Worm (Caenorhabditis elegans): ENCODE measurements around the gene sec-16A.2.
"Not testable (repeated sequence)": the region's sequence is repeated elsewhere in the genome, so short reads cannot be mapped to it uniquely, and the experiment has no call there.

The sec-16A.2 gene

ce11 chrX:8321811-8322210 lies 34.8 kb downstream of the sec-16A.2 start, which contains the start of gene abu-9:
Gene abu-9, plus strand, starts transcription at chrX:8322111.
- TF ChIP-seq mef-2, jun-1, elt-2 (tag; optimal IDR thresholded peaks at IDR 0.05): not testable (repeated sequence)

ce11 chrX:8323371-8323770 lies 36.3 kb downstream of the sec-16A.2 start, which contains the start of gene R09F10.1:
Gene R09F10.1, plus strand, starts transcription at chrX:8323592.
- TF ChIP-seq pag-3 (tag; optimal IDR thresholded peaks at IDR 0.05; ENCODE audit: borderline replicate concordance, insufficient read depth) (no peak), egl-27 (tag; optimal IDR thresholded peaks at IDR 0.05) (no peak), lsy-2 (tag; optimal IDR thresholded peaks at IDR 0.05) (no peak), ces-1 (GFP tag; optimal IDR thresholded peaks at IDR 0.05) (no peak), ceh-90 (tag; optimal IDR thresholded peaks at IDR 0.05) (no peak), Y116A8C.19 (tag; optimal IDR thresholded peaks at IDR 0.05; ENCODE audit: borderline replicate concordance) (no peak), elt-2 (tag; optimal IDR thresholded peaks at IDR 0.05) (peak; percentile 58), sptf-1 (tag; optimal IDR thresholded peaks at IDR 0.05) (no peak), mef-2 (tag; optimal IDR thresholded peaks at IDR 0.05) (no peak), tbx-2 (tag; optimal IDR thresholded peaks at IDR 0.05) (no peak), efl-1 (optimal IDR thresholded peaks at IDR 0.05) (no peak), efl-1 (GFP tag; optimal IDR thresholded peaks at IDR 0.05 in 1 of 2) (peak in 1 of 2 experiments; percentile 7), isw-1 (GFP tag; IDR thresholded peaks at IDR 0.05) (no peak)

DNA sequence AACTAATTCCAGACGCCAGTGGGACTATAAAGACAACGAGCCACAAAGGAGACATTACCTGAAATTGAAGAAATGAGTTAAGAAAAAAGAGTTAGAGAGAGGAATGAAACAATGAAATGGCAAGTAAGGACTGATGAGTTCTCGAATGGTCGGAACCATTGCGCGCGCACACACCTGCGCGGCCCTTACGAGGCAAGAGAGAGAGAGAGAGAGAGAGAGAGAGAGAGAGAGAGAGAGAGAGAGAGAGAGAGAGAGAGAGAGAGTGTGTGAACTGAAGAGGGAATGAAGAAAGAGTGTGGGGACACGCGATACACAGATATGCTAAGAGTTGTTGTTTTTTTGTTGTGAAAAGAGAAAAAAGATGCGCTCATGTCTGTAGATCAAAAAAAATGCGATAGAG lies 39.3 kb downstream of the sec-16A.2 start, which contains the start of gene R09F10.8:
Gene R09F10.8 (minus strand): TSS at position 58 of the 400 bp plus-strand sequence.
- no peak for TF ChIP-seq hlh-17 (GFP tag; optimal IDR thresholded peaks at IDR 0.05; ENCODE audit: borderline replicate concordance)
- no peak for TF ChIP-seq elt-3 (tag; optimal IDR thresholded peaks at IDR 0.05)
- TF ChIP-seq dsc-1 (tag; optimal IDR thresholded peaks at IDR 0.05), result no peak
- no peak for TF ChIP-seq lin-39 (tag; optimal IDR thresholded peaks at IDR 0.05)
- no peak for TF ChIP-seq sox-4 (tag; optimal IDR thresholded peaks at IDR 0.05)
- no peak for TF ChIP-seq lir-3 (tag; optimal IDR thresholded peaks at IDR 0.05; ENCODE audit: poor library complexity)

ce11 chrX:8327800-8328199 lies 40.8 kb downstream of the sec-16A.2 start, which contains the start of gene F55E10.4:
Gene F55E10.4, minus strand, starts transcription at chrX:8327900.
- TF ChIP-seq ceh-88 (GFP tag; IDR thresholded peaks at IDR 0.05) (no peak), lin-14 (GFP tag; optimal IDR thresholded peaks at IDR 0.05) (no peak)

DNA sequence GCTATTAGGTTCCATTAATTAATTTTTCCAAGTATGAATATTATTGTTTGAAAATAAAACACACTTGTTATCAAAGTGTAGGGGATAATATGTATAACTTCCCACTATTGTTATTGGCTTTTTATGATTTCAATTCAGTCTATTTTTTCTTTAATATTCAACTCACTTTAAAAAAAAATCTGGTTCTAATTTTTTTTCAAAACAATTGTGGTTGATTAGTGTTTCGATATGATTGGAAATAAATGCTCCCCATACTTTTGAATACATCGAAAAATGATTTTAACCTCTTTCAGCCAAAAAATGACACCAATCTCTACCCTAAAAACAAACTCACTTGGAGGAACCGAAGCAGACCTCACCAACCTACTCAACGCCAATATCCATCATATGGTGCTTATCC lies 53.3 kb downstream of the sec-16A.2 start, which contains the start of gene F55E10.2:
Gene F55E10.2 (plus strand): TSS at position 301 of the 400 bp plus-strand sequence.
- no peak for TF ChIP-seq ceh-82 (tag; optimal IDR thresholded peaks at IDR 0.05)

DNA sequence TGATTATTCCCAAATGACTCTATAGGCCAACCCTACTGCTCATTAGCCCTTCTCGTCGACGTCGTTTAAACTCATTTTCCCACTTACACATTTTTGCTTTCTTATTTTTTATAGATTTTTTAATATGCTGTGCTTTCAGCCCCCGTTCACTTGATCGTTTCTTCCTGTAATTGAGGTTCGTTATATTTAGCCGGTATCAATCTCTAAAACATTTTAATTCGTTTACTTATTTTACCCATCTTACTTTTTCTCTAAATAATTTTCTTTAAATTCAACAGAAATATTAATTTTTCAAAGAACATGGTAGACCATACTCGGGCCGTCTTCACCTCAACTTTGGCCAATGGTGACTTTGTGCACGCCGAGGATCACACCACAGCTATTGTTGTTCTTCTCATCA lies 54.6 kb downstream of the sec-16A.2 start, which contains the start of gene F55E10.1:
Gene F55E10.1 (plus strand): TSS at position 301 of the 400 bp plus-strand sequence.
- TF ChIP-seq dsc-1 (tag; optimal IDR thresholded peaks at IDR 0.05) (no peak), ceh-82 (tag; optimal IDR thresholded peaks at IDR 0.05) (no peak), efl-1 (optimal IDR thresholded peaks at IDR 0.05) (no peak), efl-1 (GFP tag; optimal IDR thresholded peaks at IDR 0.05 in 1 of 2) (no peak), mef-2 (tag; optimal IDR thresholded peaks at IDR 0.05) (no peak)

Data from whole organism, L1 larva.